Worm (Caenorhabditis elegans) whole organism, late embryonic: ENCODE results near the gene Y75B12A.2.
"Not testable (repeated sequence)": the region's sequence is repeated elsewhere in the genome, so short reads cannot be mapped to it uniquely, and the experiment has no call there.

ENCODE experiments used
- K09A11.1 ChIP-seq: sonication (generic microtip); optimal IDR thresholded peaks from 2 replicates; lab custom pipeline; 2017; ENCODE audit warnings: antibody characterized with exemption, mild to moderate bottlenecking, missing genetic modification characterization, missing compliant biosample characterization; ENCODE audit not compliant: insufficient read depth
- ceh-6 ChIP-seq: fragments of 200-800 bp; sonication (Bioruptor generic); optimal IDR thresholded peaks from 2 replicates; lab custom pipeline; 2018; ENCODE audit warnings: mild to moderate bottlenecking, missing genetic modification characterization, missing compliant biosample characterization
- elt-4 ChIP-seq: sonication (generic microtip); optimal IDR thresholded peaks from 2 replicates; lab custom pipeline; 2016; ENCODE audit warnings: missing genetic modification characterization, missing compliant biosample characterization
- lim-6 ChIP-seq: sonication (generic microtip); optimal IDR thresholded peaks from 2 replicates; lab custom pipeline; 2016; ENCODE audit warnings: missing genetic modification characterization, missing compliant biosample characterization
- tbx-2 ChIP-seq: sonication (generic microtip); optimal IDR thresholded peaks from 2 replicates; lab custom pipeline; 2016; ENCODE audit warnings: missing genetic modification characterization, missing compliant biosample characterization
- unc-86 ChIP-seq: sonication (generic microtip); optimal IDR thresholded peaks from 2 replicates; lab custom pipeline; 2016; ENCODE audit warnings: missing genetic modification characterization, missing compliant biosample characterization

ce11 chrV:15125162-15125561, 15.8 kb downstream of the Y75B12A.2 start, which contains the start of gene ugt-30:
- not testable (repeated sequence) for TF ChIP-seq unc-86 (tag; lab: Kevin White, UChicago); tbx-2 (tag; lab: Kevin White, UChicago); elt-4 (tag; lab: Kevin White, UChicago); lim-6 (tag; lab: Kevin White, UChicago); ceh-6 (GFP tag; lab: Kevin White, UChicago); K09A11.1 (tag; lab: Kevin White, UChicago)
